Fruit fly (Drosophila melanogaster): ENCODE data around the gene KdelR.

The KdelR gene

dm6 chr2L:10468978-10469377 lies 42.3 kb downstream of the KdelR start:
- TF ChIP-seq psq (optimal IDR thresholded peaks at IDR 0.05) (no peak), CG8478 (optimal IDR thresholded peaks at IDR 0.05) (no peak), Dll (optimal IDR thresholded peaks at IDR 0.05) (no peak), pan (optimal IDR thresholded peaks at IDR 0.05) (no peak), EcR (GFP tag; optimal IDR thresholded peaks at IDR 0.05) (no peak)

- TF ChIP-seq usp (GFP tag; optimal IDR thresholded peaks at IDR 0.05), result no peak
- TF ChIP-seq Dll (optimal IDR thresholded peaks at IDR 0.05), result no peak
- TF ChIP-seq CG8478 (optimal IDR thresholded peaks at IDR 0.05), result no peak
- TF ChIP-seq psq (optimal IDR thresholded peaks at IDR 0.05), result no peak
- no peak for TF ChIP-seq EcR (GFP tag; optimal IDR thresholded peaks at IDR 0.05)
- TF ChIP-seq pan (optimal IDR thresholded peaks at IDR 0.05), result no peak
Measured at dm6 chr2L:10470211-10470610, 43.5 kb downstream of the KdelR start.

DNA sequence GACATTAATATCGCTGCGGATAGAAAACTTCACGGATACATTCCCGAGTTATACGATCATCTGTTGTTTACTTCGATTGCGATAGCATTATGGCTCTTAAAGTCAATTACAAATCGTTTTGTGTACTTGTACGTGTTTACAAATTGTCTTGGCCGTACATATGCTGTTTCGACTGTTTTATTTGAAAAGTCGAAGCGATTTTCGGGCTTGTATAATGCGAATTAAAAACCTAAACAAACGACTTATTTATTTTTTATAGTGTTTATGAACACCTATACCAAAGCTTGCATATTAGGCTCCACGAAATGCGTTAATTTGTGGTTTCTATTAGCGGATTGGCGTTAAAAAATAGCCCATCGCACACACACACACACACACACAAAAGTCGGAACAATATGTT lies 45.6 kb downstream of the KdelR start:
- TF ChIP-seq CG8478 (optimal IDR thresholded peaks at IDR 0.05), result no peak
- TF ChIP-seq Dll (optimal IDR thresholded peaks at IDR 0.05), result no peak
- no peak for TF ChIP-seq usp (GFP tag; optimal IDR thresholded peaks at IDR 0.05)
- no peak for TF ChIP-seq pan (optimal IDR thresholded peaks at IDR 0.05)
- TF ChIP-seq psq (optimal IDR thresholded peaks at IDR 0.05), result no peak
- TF ChIP-seq EcR (GFP tag; optimal IDR thresholded peaks at IDR 0.05), result no peak

- no peak for TF ChIP-seq Dll (optimal IDR thresholded peaks at IDR 0.05)
- no peak for TF ChIP-seq CG8478 (optimal IDR thresholded peaks at IDR 0.05)
- no peak for TF ChIP-seq psq (optimal IDR thresholded peaks at IDR 0.05)
- TF ChIP-seq usp (GFP tag; optimal IDR thresholded peaks at IDR 0.05), result no peak
- no peak for TF ChIP-seq EcR (GFP tag; optimal IDR thresholded peaks at IDR 0.05)
- no peak for TF ChIP-seq pan (optimal IDR thresholded peaks at IDR 0.05)
Measured at dm6 chr2L:10474268-10474678, 47.6 kb downstream of the KdelR start, which contains the start of gene RluA-1. Gene RluA-1, minus strand, starts transcription at chr2L:10474349.

DNA sequence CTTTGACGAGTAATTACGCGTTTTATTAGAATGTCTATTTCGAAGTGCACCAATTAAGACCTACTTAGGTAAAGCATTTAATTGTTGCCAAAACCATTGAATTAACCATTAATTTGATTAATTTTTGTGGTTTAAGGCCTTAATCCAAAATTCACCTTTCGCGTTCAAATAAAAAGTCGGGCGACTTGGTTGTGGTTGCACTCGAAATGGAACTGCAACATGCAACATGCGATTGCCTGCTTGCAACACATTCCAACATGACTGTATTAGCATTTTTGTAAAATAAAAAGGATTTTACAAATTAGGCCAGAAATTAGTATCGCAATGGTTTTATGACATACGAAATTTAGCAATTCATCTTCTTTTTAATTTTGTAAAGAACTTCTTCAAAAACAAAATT lies 48.1 kb downstream of the KdelR start:
- no peak for TF ChIP-seq psq (optimal IDR thresholded peaks at IDR 0.05)
- TF ChIP-seq Dll (optimal IDR thresholded peaks at IDR 0.05), result no peak

DNA sequence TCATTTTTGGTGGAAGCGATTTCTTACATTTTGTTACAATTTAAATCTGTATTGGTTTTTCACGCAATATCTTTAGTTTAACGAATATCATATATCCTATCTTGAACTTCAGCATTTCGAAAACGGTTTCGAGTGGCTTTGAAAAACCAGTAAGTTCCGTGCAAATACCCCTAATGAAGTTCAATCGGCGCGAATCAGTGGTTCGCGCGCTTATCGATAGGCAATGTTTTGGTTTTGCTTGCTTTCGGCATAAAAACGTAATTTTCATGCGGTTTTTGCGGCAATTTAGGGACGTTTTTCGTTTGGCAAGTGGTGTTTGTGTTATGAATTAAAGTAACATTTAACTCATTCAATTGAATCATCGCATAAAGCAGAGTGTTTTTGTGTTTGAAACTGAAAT lies 50.2 kb downstream of the KdelR start, which contains the start of gene RluA-2:
TSS of gene RluA-2 (plus strand) at position 195 of the 400 bp plus-strand sequence.
- TF ChIP-seq usp (GFP tag; optimal IDR thresholded peaks at IDR 0.05), result no peak
- no peak for TF ChIP-seq pan (optimal IDR thresholded peaks at IDR 0.05)
- no peak for TF ChIP-seq CG8478 (optimal IDR thresholded peaks at IDR 0.05)
